Worm (Caenorhabditis elegans): ENCODE data around the gene col-33.
A peak's percentile ranks its signal among the peaks of the same experiment; 100 is the strongest.

The col-33 gene

ce11 chrIV:4299994-4300393 is 36.9 kb downstream of the col-33 start:
- TF ChIP-seq lin-35 (GFP tag; optimal IDR thresholded peaks at IDR 0.05) (no peak), nhr-12 (tag; optimal IDR thresholded peaks at IDR 0.05) (no peak), tbx-2 (tag; optimal IDR thresholded peaks at IDR 0.05) (no peak), skn-1 (tag; optimal IDR thresholded peaks at IDR 0.05) (no peak), nhr-237 (tag; optimal IDR thresholded peaks at IDR 0.05) (no peak), efl-1 (optimal IDR thresholded peaks at IDR 0.05) (no peak), efl-1 (GFP tag; optimal IDR thresholded peaks at IDR 0.05 in 1 of 2) (peak in 1 of 2 experiments; percentile 30), aly-2 (tag; optimal IDR thresholded peaks at IDR 0.05) (no peak), dpl-1 (GFP tag; optimal IDR thresholded peaks at IDR 0.05) (no peak), unc-86 (tag; optimal IDR thresholded peaks at IDR 0.05) (no peak), blmp-1 (tag; optimal IDR thresholded peaks at IDR 0.05) (peak; percentile 40), unc-30 (tag; optimal IDR thresholded peaks at IDR 0.05) (no peak), snu-23 (GFP tag; optimal IDR thresholded peaks at IDR 0.05) (no peak), nhr-47 (tag; optimal IDR thresholded peaks at IDR 0.05) (no peak)

- no peak for TF ChIP-seq ztf-4 (tag; optimal IDR thresholded peaks at IDR 0.05)
Measured at ce11 chrIV:4301202-4301601, 38.1 kb downstream of the col-33 start, which contains the start of gene lgc-22. Gene lgc-22, plus strand, starts transcription at chrIV:4301306.

ce11 chrIV:4306317-4306716 is 43.2 kb downstream of the col-33 start:
- TF ChIP-seq pax-3 (tag; optimal IDR thresholded peaks at IDR 0.05), result no peak
- no peak for TF ChIP-seq nhr-11 (tag; optimal IDR thresholded peaks at IDR 0.05)
- no peak for TF ChIP-seq mab-9 (GFP tag; IDR thresholded peaks at IDR 0.05)
- TF ChIP-seq unc-62 (GFP tag; optimal IDR thresholded peaks at IDR 0.05), result no peak
- no peak for TF ChIP-seq unc-86 (tag; optimal IDR thresholded peaks at IDR 0.05)
- no peak for TF ChIP-seq fos-1 (tag; optimal IDR thresholded peaks at IDR 0.05)
- no peak for TF ChIP-seq swsn-7 (tag; optimal IDR thresholded peaks at IDR 0.05)
- TF ChIP-seq nhr-12 (tag; optimal IDR thresholded peaks at IDR 0.05), result no peak
- no peak for TF ChIP-seq fkh-4 (tag; optimal IDR thresholded peaks at IDR 0.05; ENCODE audit: borderline replicate concordance)
- no peak for TF ChIP-seq mep-1 (tag; optimal IDR thresholded peaks at IDR 0.05)
- TF ChIP-seq hpl-2 (GFP tag; optimal IDR thresholded peaks at IDR 0.05), result no peak
- TF ChIP-seq jun-1 (tag; optimal IDR thresholded peaks at IDR 0.05), result no peak
- TF ChIP-seq rnt-1 (tag; optimal IDR thresholded peaks at IDR 0.05), result no peak
- no peak for TF ChIP-seq snu-23 (GFP tag; optimal IDR thresholded peaks at IDR 0.05)
- no peak for TF ChIP-seq fkh-10 (GFP tag; optimal IDR thresholded peaks at IDR 0.05)
- no peak for TF ChIP-seq blmp-1 (tag; optimal IDR thresholded peaks at IDR 0.05)
- TF ChIP-seq zip-4 (GFP tag; optimal IDR thresholded peaks at IDR 0.05), result no peak

- no peak for TF ChIP-seq nhr-11 (tag; optimal IDR thresholded peaks at IDR 0.05)
- TF ChIP-seq lsy-2 (tag; optimal IDR thresholded peaks at IDR 0.05), result peak in 1 of 2 experiments; percentile 22
- TF ChIP-seq sox-4 (tag; optimal IDR thresholded peaks at IDR 0.05), result no peak
- no peak for TF ChIP-seq zip-4 (GFP tag; optimal IDR thresholded peaks at IDR 0.05)
- TF ChIP-seq efl-1 (optimal IDR thresholded peaks at IDR 0.05), result peak in 1 of 2 experiments; percentile 27
- TF ChIP-seq efl-1 (GFP tag; optimal IDR thresholded peaks at IDR 0.05 in 1 of 2), result peak in 1 of 2 experiments; percentile 34
Measured at ce11 chrIV:4307227-4307946, 44.3 kb downstream of the col-33 start, which contains the start of gene set-9. Gene set-9, plus strand, starts transcription at chrIV:4307896.

All from whole organism, L1 larva.